Fruit fly (Drosophila melanogaster) whole organism, adult: ENCODE results near the gene CG5860.
A peak's percentile ranks its signal among the peaks of the same experiment; 100 is the strongest.

Source experiments
- CG11617 ChIP-seq: fragments of 200-800 bp; sonication (Bioruptor generic); optimal IDR thresholded peaks from 2 replicates; lab custom pipeline; 2017; ENCODE audit warnings: mild to moderate bottlenecking, missing biosample characterization, missing genetic modification reagents, missing genetic modification characterization
- CG12768 ChIP-seq: fragments of 200-800 bp; sonication (Bioruptor generic); optimal IDR thresholded peaks from 2 replicates; lab custom pipeline; 2017; ENCODE audit warnings: missing biosample characterization, missing genetic modification characterization, mild to moderate bottlenecking, moderate library complexity, missing genetic modification reagents
- CG14711 ChIP-seq: fragments of 200-800 bp; sonication (Bioruptor generic); optimal IDR thresholded peaks from 2 replicates; lab custom pipeline; 2018; ENCODE audit warnings: missing biosample characterization, mild to moderate bottlenecking, missing genetic modification characterization, moderate library complexity
- CG1620 ChIP-seq: fragments of 200-800 bp; sonication (Bioruptor generic); optimal IDR thresholded peaks from 2 replicates; lab custom pipeline; 2016; ENCODE audit warnings: missing biosample characterization, missing genetic modification characterization
- CG33017 ChIP-seq: fragments of 200-800 bp; sonication (Bioruptor generic); optimal IDR thresholded peaks from 2 replicates; lab custom pipeline; 2018; ENCODE audit warnings: missing biosample characterization, mild to moderate bottlenecking, missing genetic modification characterization, moderate library complexity
- CG5204 ChIP-seq: fragments of 200-800 bp; sonication (Bioruptor generic); optimal IDR thresholded peaks from 2 replicates; lab custom pipeline; 2016; ENCODE audit warnings: missing biosample characterization, missing genetic modification characterization
- CG7045 ChIP-seq: fragments of 200-800 bp; sonication (Bioruptor generic); optimal IDR thresholded peaks from 2 replicates; lab custom pipeline; 2017; ENCODE audit warnings: missing biosample characterization, mild to moderate bottlenecking, missing genetic modification characterization
- CG7101 ChIP-seq: fragments of 200-800 bp; sonication (Bioruptor generic); optimal IDR thresholded peaks from 2 replicates; lab custom pipeline; 2018; ENCODE audit warnings: missing biosample characterization, mild to moderate bottlenecking, missing genetic modification characterization, moderate library complexity
- Clk ChIP-seq: fragments of 200-800 bp; sonication (Bioruptor generic); optimal IDR thresholded peaks from 2 replicates; lab custom pipeline; 2017; ENCODE audit warnings: missing biosample characterization, missing genetic modification characterization
- Crg-1 ChIP-seq: fragments of 200-800 bp; sonication (Bioruptor generic); optimal IDR thresholded peaks from 2 replicates; lab custom pipeline; 2016; ENCODE audit warnings: missing biosample characterization, missing genetic modification characterization
- Hr96 ChIP-seq: fragments of 200-800 bp; sonication (Bioruptor generic); optimal IDR thresholded peaks from 2 replicates; lab custom pipeline; 2016; ENCODE audit warnings: missing biosample characterization, missing genetic modification characterization
- Mnt ChIP-seq: fragments of 200-800 bp; sonication (Bioruptor generic); optimal IDR thresholded peaks from 2 replicates; lab custom pipeline; 2016; ENCODE audit warnings: missing biosample characterization, mild to moderate bottlenecking, missing genetic modification characterization
- bab1 ChIP-seq: fragments of 200-800 bp; sonication (Bioruptor generic); optimal IDR thresholded peaks from 3 replicates; lab custom pipeline; 2019; ENCODE audit warnings: missing biosample characterization, mild to moderate bottlenecking, missing genetic modification characterization, moderate library complexity
- cic ChIP-seq: fragments of 200-800 bp; sonication (Bioruptor generic); optimal IDR thresholded peaks from 2 replicates; lab custom pipeline; 2017; ENCODE audit warnings: missing biosample characterization, mild to moderate bottlenecking, missing genetic modification characterization, moderate library complexity
- cnc ChIP-seq, 2 experiments: fragments of >200 bp; optimal IDR thresholded peaks; 2 replicates each; lab custom pipeline; 2017
- kay ChIP-seq: fragments of 200-800 bp; sonication (Bioruptor generic); peaks from one replicate; lab custom pipeline; 2016; ENCODE audit warnings: missing biosample characterization, missing genetic modification characterization, borderline replicate concordance
- ovo ChIP-seq: fragments of 200-800 bp; sonication (Bioruptor generic); optimal IDR thresholded peaks from 2 replicates; lab custom pipeline; 2016; ENCODE audit warnings: missing biosample characterization, missing genetic modification characterization
- pad ChIP-seq: fragments of 200-800 bp; sonication (Bioruptor generic); optimal IDR thresholded peaks from 3 replicates; lab custom pipeline; 2017; ENCODE audit warnings: missing biosample characterization, missing genetic modification characterization, mild to moderate bottlenecking, moderate library complexity, missing genetic modification reagents
- tj ChIP-seq: fragments of 200-800 bp; sonication (Bioruptor generic); optimal IDR thresholded peaks from 3 replicates; lab custom pipeline; 2017; ENCODE audit warnings: missing biosample characterization, mild to moderate bottlenecking, missing genetic modification characterization, moderate library complexity
- toe ChIP-seq: fragments of 200-800 bp; sonication (Bioruptor generic); optimal IDR thresholded peaks from 2 replicates; lab custom pipeline; 2016; ENCODE audit warnings: missing biosample characterization, missing genetic modification characterization

Gene CG5860

dm6 chr3R:17400102-17400501 lies 9.3 kb upstream of the CG5860 start:
- peak; percentile 25 for TF ChIP-seq kay
- TF ChIP-seq CG7101 (tag; lab: Kevin White, UChicago), result peak; percentile 16
- no peak for TF ChIP-seq bab1
- no peak for TF ChIP-seq Mnt (GFP tag; lab: Kevin White, UChicago)
- TF ChIP-seq CG33017 (tag; lab: Kevin White, UChicago), result peak; percentile 44
- peak; percentile 21 for TF ChIP-seq cic

- TF ChIP-seq Mnt (GFP tag; lab: Kevin White, UChicago) (no peak), cnc (optimal IDR thresholded peaks at IDR 0.05; lab: Kevin White, UChicago) (no peak), bab1 (peak; percentile 52), pad (GFP tag; lab: Kevin White, UChicago) (peak; percentile 30), cic (no peak), CG12768 (GFP tag; lab: Kevin White, UChicago) (peak; percentile 31), CG11617 (no peak), CG33017 (tag; lab: Kevin White, UChicago) (no peak), CG1620 (GFP tag; lab: Kevin White, UChicago) (no peak), CG14711 (tag; lab: Kevin White, UChicago) (peak; percentile 52), ovo (GFP tag; lab: Kevin White, UChicago) (no peak), CG7045 (GFP tag; lab: Kevin White, UChicago) (peak; percentile 61), Hr96 (GFP tag; lab: Kevin White, UChicago) (no peak), CG7101 (tag; lab: Kevin White, UChicago) (peak; percentile 35), toe (peak; percentile 4), CG5204 (GFP tag; lab: Kevin White, UChicago) (no peak), Crg-1 (no peak), tj (peak; percentile 90), Clk (no peak)
Observed at dm6 chr3R:17400675-17401118, 8.7 kb upstream of the CG5860 start.

- TF ChIP-seq CG7101 (tag; lab: Kevin White, UChicago) (peak; percentile 48), pad (GFP tag; lab: Kevin White, UChicago) (no peak), CG14711 (tag; lab: Kevin White, UChicago) (peak; percentile 22), tj (no peak), Crg-1 (peak; percentile 44), Clk (no peak), Hr96 (GFP tag; lab: Kevin White, UChicago) (peak; percentile 56), CG7045 (GFP tag; lab: Kevin White, UChicago) (no peak), CG11617 (peak; percentile 1), bab1 (peak; percentile 45), kay (peak; percentile 89), cic (no peak), CG12768 (GFP tag; lab: Kevin White, UChicago) (no peak), CG5204 (GFP tag; lab: Kevin White, UChicago) (peak; percentile 78), cnc (optimal IDR thresholded peaks at IDR 0.05; lab: Kevin White, UChicago) (no peak), Mnt (GFP tag; lab: Kevin White, UChicago) (peak; percentile 31), CG33017 (tag; lab: Kevin White, UChicago) (peak; percentile 28), CG1620 (GFP tag; lab: Kevin White, UChicago) (peak; percentile 7), toe (peak; percentile 38), ovo (GFP tag; lab: Kevin White, UChicago) (peak; percentile 20)
Observed at dm6 chr3R:17401289-17401752, 8.1 kb upstream of the CG5860 start.

- no peak for TF ChIP-seq CG7101 (tag; lab: Kevin White, UChicago)
- peak; percentile 33 for TF ChIP-seq CG5204 (GFP tag; lab: Kevin White, UChicago)
- TF ChIP-seq tj, result no peak
- TF ChIP-seq ovo (GFP tag; lab: Kevin White, UChicago), result peak; percentile 42
- TF ChIP-seq Mnt (GFP tag; lab: Kevin White, UChicago), result peak; percentile 36
- TF ChIP-seq cnc (optimal IDR thresholded peaks at IDR 0.05; lab: Kevin White, UChicago), result no peak
- no peak for TF ChIP-seq cic
- TF ChIP-seq CG11617, result no peak
- TF ChIP-seq CG14711 (tag; lab: Kevin White, UChicago), result no peak
- TF ChIP-seq kay, result no peak
- TF ChIP-seq toe, result peak; percentile 35
- TF ChIP-seq Crg-1, result no peak
- TF ChIP-seq Clk, result no peak
- TF ChIP-seq CG1620 (GFP tag; lab: Kevin White, UChicago), result peak; percentile 62
- TF ChIP-seq pad (GFP tag; lab: Kevin White, UChicago), result peak; percentile 32
- TF ChIP-seq bab1, result no peak
- peak; percentile 30 for TF ChIP-seq CG7045 (GFP tag; lab: Kevin White, UChicago)
- no peak for TF ChIP-seq CG12768 (GFP tag; lab: Kevin White, UChicago)
- TF ChIP-seq Hr96 (GFP tag; lab: Kevin White, UChicago), result peak; percentile 74
- no peak for TF ChIP-seq CG33017 (tag; lab: Kevin White, UChicago)
Observed at dm6 chr3R:17402434-17402833, 7.0 kb upstream of the CG5860 start, which contains the start of gene Sur-8. TSS of gene Sur-8 (minus strand) at chr3R:17402515.

dm6 chr3R:17403188-17403587 lies 6.2 kb upstream of the CG5860 start, which contains the start of gene CG34279:
TSS of gene CG34279 (minus strand) at chr3R:17403288.
- TF ChIP-seq toe, result no peak
- no peak for TF ChIP-seq ovo (GFP tag; lab: Kevin White, UChicago)

- TF ChIP-seq Crg-1 (no peak), pad (GFP tag; lab: Kevin White, UChicago) (no peak), kay (peak; percentile 58), CG14711 (tag; lab: Kevin White, UChicago) (no peak), toe (no peak)
Observed at dm6 chr3R:17403618-17404017, 5.8 kb upstream of the CG5860 start, which contains the start of gene CG34280. TSS of gene CG34280 (minus strand) at chr3R:17403718.

- no peak for TF ChIP-seq pad (GFP tag; lab: Kevin White, UChicago)
- TF ChIP-seq Clk, result no peak
- no peak for TF ChIP-seq CG12768 (GFP tag; lab: Kevin White, UChicago)
- TF ChIP-seq toe, result no peak
- TF ChIP-seq Mnt (GFP tag; lab: Kevin White, UChicago), result no peak
- no peak for TF ChIP-seq tj
- TF ChIP-seq CG11617, result no peak
- TF ChIP-seq cnc (optimal IDR thresholded peaks at IDR 0.05; lab: Kevin White, UChicago), result no peak
- TF ChIP-seq CG5204 (GFP tag; lab: Kevin White, UChicago), result no peak
- no peak for TF ChIP-seq cic
- TF ChIP-seq CG33017 (tag; lab: Kevin White, UChicago), result no peak
- no peak for TF ChIP-seq Hr96 (GFP tag; lab: Kevin White, UChicago)
- TF ChIP-seq kay, result no peak
- TF ChIP-seq CG7101 (tag; lab: Kevin White, UChicago), result no peak
- no peak for TF ChIP-seq bab1
- no peak for TF ChIP-seq CG14711 (tag; lab: Kevin White, UChicago)
- TF ChIP-seq CG1620 (GFP tag; lab: Kevin White, UChicago), result no peak
- TF ChIP-seq CG7045 (GFP tag; lab: Kevin White, UChicago), result no peak
Observed at dm6 chr3R:17404155-17404554, 5.3 kb upstream of the CG5860 start.
